Fruit fly (Drosophila melanogaster) whole organism, prepupa: Measurements from ENCODE around the gene CG4362.

Source experiments
- CG10631 ChIP-seq: fragments of 200-800 bp; sonication (Bioruptor generic); optimal IDR thresholded peaks from 2 replicates; lab custom pipeline; 2016; ENCODE audit warnings: missing biosample characterization, missing genetic modification characterization
- CG10669 ChIP-seq: fragments of 200-800 bp; sonication (Bioruptor generic); optimal IDR thresholded peaks from 3 replicates; lab custom pipeline; 2018; ENCODE audit warnings: missing biosample characterization, mild to moderate bottlenecking, missing genetic modification characterization, moderate library complexity
- CG11294 ChIP-seq: fragments of 200-800 bp; sonication (Bioruptor generic); IDR thresholded peaks from 2 replicates; pipeline ENCODE4 v1.3.6; 2022; ENCODE audit warnings: missing biosample characterization, missing genetic modification characterization
- CG11762 ChIP-seq: fragments of 200-800 bp; sonication (Bioruptor generic); optimal IDR thresholded peaks from 3 replicates; lab custom pipeline; 2016; ENCODE audit warnings: missing biosample characterization, missing genetic modification characterization; ENCODE audit not compliant: insufficient read depth
- CG15336 ChIP-seq: fragments of 200-800 bp; sonication (Bioruptor generic); IDR thresholded peaks from 2 replicates; pipeline ENCODE4 v1.3.6; 2022; ENCODE audit warnings: missing biosample characterization, missing genetic modification characterization
- CG1621 ChIP-seq: fragments of 200-800 bp; sonication (Bioruptor generic); optimal IDR thresholded peaks from 3 replicates; lab custom pipeline; 2018; ENCODE audit warnings: missing biosample characterization, mild to moderate bottlenecking, missing genetic modification characterization
- CG31627 ChIP-seq: fragments of 200-800 bp; sonication (Bioruptor generic); optimal IDR thresholded peaks from 3 replicates; lab custom pipeline; 2016; ENCODE audit warnings: missing biosample characterization, missing genetic modification characterization
- CG32006 ChIP-seq: fragments of 200-800 bp; sonication (Bioruptor generic); optimal IDR thresholded peaks from 3 replicates; lab custom pipeline; 2017; ENCODE audit warnings: missing biosample characterization, mild to moderate bottlenecking, missing genetic modification characterization
- CG3919 ChIP-seq: fragments of 200-800 bp; sonication (Bioruptor generic); optimal IDR thresholded peaks from 3 replicates; lab custom pipeline; 2016; ENCODE audit warnings: missing biosample characterization, missing genetic modification characterization
- CG4318 ChIP-seq: fragments of 200-800 bp; sonication (Bioruptor generic); optimal IDR thresholded peaks from 3 replicates; lab custom pipeline; 2017; ENCODE audit warnings: missing biosample characterization, mild to moderate bottlenecking, missing genetic modification characterization
- CG6276 ChIP-seq: fragments of 200-800 bp; sonication (Bioruptor generic); optimal IDR thresholded peaks from 2 replicates; lab custom pipeline; 2017; ENCODE audit warnings: missing biosample characterization, mild to moderate bottlenecking, missing genetic modification characterization
- CG6808 ChIP-seq: fragments of 200-800 bp; sonication (Bioruptor generic); optimal IDR thresholded peaks from 3 replicates; lab custom pipeline; 2017; ENCODE audit warnings: missing biosample characterization, missing genetic modification characterization, mild to moderate bottlenecking, moderate library complexity, missing genetic modification reagents
- CG7368 ChIP-seq: fragments of 200-800 bp; sonication (Bioruptor generic); optimal IDR thresholded peaks from 3 replicates; lab custom pipeline; 2016; ENCODE audit warnings: missing biosample characterization, missing genetic modification characterization
- CG8119 ChIP-seq: fragments of 200-800 bp; sonication (Bioruptor generic); IDR thresholded peaks from 3 replicates; pipeline ENCODE4 v1.3.6; 2022; ENCODE audit warnings: missing biosample characterization, missing genetic modification characterization
- CG8632 ChIP-seq: fragments of 200-800 bp; sonication (Bioruptor generic); optimal IDR thresholded peaks from 3 replicates; lab custom pipeline; 2016; ENCODE audit warnings: missing biosample characterization, missing genetic modification characterization
- CG9139 ChIP-seq: fragments of 200-800 bp; sonication (Bioruptor generic); optimal IDR thresholded peaks from 3 replicates; lab custom pipeline; 2017; ENCODE audit warnings: missing biosample characterization, mild to moderate bottlenecking, missing genetic modification characterization
- Ets21C ChIP-seq: fragments of 200-800 bp; sonication (Bioruptor generic); optimal IDR thresholded peaks from 3 replicates; lab custom pipeline; 2016; ENCODE audit warnings: missing biosample characterization, missing genetic modification characterization
- Gug ChIP-seq: fragments of 200-800 bp; sonication (Bioruptor generic); IDR thresholded peaks from 2 replicates; pipeline ENCODE4 v1.3.6; 2022; ENCODE audit warnings: missing biosample characterization, missing genetic modification characterization
- Hr38 ChIP-seq: sonication (Bioruptor generic); optimal IDR thresholded peaks from 2 replicates; lab custom pipeline; 2016; ENCODE audit warnings: missing biosample characterization, missing genetic modification characterization
- Hr39 ChIP-seq: fragments of 200-800 bp; sonication (Bioruptor generic); optimal IDR thresholded peaks from 2 replicates; lab custom pipeline; 2016; ENCODE audit warnings: missing biosample characterization, missing genetic modification characterization
- Lpt ChIP-seq: fragments of 200-800 bp; sonication (Bioruptor generic); optimal IDR thresholded peaks from 3 replicates; lab custom pipeline; 2016; ENCODE audit warnings: missing biosample characterization, missing genetic modification characterization
- Met ChIP-seq: fragments of 200-800 bp; sonication (Bioruptor generic); optimal IDR thresholded peaks from 3 replicates; lab custom pipeline; 2016; ENCODE audit warnings: missing biosample characterization, missing genetic modification characterization
- Sox102F ChIP-seq: fragments of 200-800 bp; sonication (Bioruptor generic); optimal IDR thresholded peaks from 2 replicates; lab custom pipeline; 2016; ENCODE audit warnings: missing biosample characterization, mild to moderate bottlenecking, missing genetic modification characterization
- Sox14 ChIP-seq: fragments of 200-800 bp; sonication (Bioruptor generic); optimal IDR thresholded peaks from 3 replicates; lab custom pipeline; 2016; ENCODE audit warnings: missing biosample characterization, missing genetic modification characterization
- acj6 ChIP-seq: fragments of 200-800 bp; sonication (Bioruptor generic); optimal IDR thresholded peaks from 3 replicates; lab custom pipeline; 2016; ENCODE audit warnings: missing biosample characterization, missing genetic modification characterization
- cyc ChIP-seq: fragments of 200-800 bp; sonication (Bioruptor generic); optimal IDR thresholded peaks from 3 replicates; lab custom pipeline; 2016; ENCODE audit warnings: missing biosample characterization, missing genetic modification characterization
- dsx ChIP-seq: fragments of 200-800 bp; optimal IDR thresholded peaks from 3 replicates; lab custom pipeline; 2019; ENCODE audit warnings: missing biosample characterization, mild to moderate bottlenecking, missing genetic modification characterization, moderate library complexity; ENCODE audit not compliant: poor library complexity, severe bottlenecking
- fd59A ChIP-seq: fragments of 200-800 bp; sonication (Bioruptor generic); optimal IDR thresholded peaks from 2 replicates; lab custom pipeline; 2017; ENCODE audit warnings: missing biosample characterization, mild to moderate bottlenecking, missing genetic modification characterization, missing genetic modification reagents
- fkh ChIP-seq: fragments of 200-800 bp; sonication (Bioruptor generic); optimal IDR thresholded peaks from 3 replicates; lab custom pipeline; 2017; ENCODE audit warnings: missing biosample characterization, mild to moderate bottlenecking, missing genetic modification characterization, moderate library complexity
- net ChIP-seq: fragments of 200-800 bp; sonication (Bioruptor generic); optimal IDR thresholded peaks from 3 replicates; lab custom pipeline; 2016; ENCODE audit warnings: missing biosample characterization, missing genetic modification characterization
- pdm3 ChIP-seq: fragments of 200-800 bp; sonication (Bioruptor generic); optimal IDR thresholded peaks from 3 replicates; lab custom pipeline; 2016; ENCODE audit warnings: missing biosample characterization, missing genetic modification characterization
- salr ChIP-seq, 2 experiments: fragments of 200-800 bp; sonication (Bioruptor generic); optimal IDR thresholded peaks; 3 replicates each; lab custom pipeline; 2016 to 2018; ENCODE audit warnings: missing biosample characterization in 2 of 2, missing genetic modification characterization in 2 of 2, mild to moderate bottlenecking in 1 of 2
- ss ChIP-seq, 2 experiments: fragments of 200-800 bp; sonication (Bioruptor generic); optimal IDR thresholded peaks; 2 replicates in 1 of 2; 3 replicates in 1 of 2; lab custom pipeline; 2017 to 2018; ENCODE audit warnings: mild to moderate bottlenecking in 2 of 2, missing biosample characterization in 2 of 2, missing genetic modification characterization in 2 of 2, moderate library complexity in 1 of 2
- svp ChIP-seq: fragments of 200-800 bp; sonication (Bioruptor generic); peaks from one replicate; lab custom pipeline; 2016; ENCODE audit warnings: missing biosample characterization, missing genetic modification characterization
- vri ChIP-seq: fragments of 200-800 bp; sonication (Bioruptor generic); optimal IDR thresholded peaks from 3 replicates; lab custom pipeline; 2016; ENCODE audit warnings: missing biosample characterization, mild to moderate bottlenecking, missing genetic modification characterization

The CG4362 gene

DNA sequence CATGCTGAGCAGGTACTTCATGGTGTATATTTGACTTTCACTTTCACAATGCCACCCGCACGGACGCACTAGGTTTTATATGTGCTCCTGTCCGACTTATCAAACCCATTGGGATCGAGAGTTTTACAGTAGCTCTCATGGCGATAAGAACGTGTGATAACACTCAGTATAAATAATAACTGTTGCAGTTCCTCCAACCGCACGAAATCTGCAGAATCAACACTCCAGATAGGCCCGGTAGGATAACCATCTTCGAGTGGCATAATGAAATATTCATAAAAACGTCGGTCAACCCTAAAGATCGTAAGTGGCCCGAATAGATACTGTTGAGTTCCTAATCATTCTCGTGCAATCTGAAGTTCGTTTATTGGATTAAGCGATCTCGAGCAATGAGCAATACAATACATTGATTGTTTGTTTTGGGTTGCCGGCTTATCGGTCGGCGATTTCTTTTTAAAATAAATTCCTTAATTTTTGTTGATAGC is at the start of gene CG4362:
Gene CG4362, minus strand, starts transcription at position 51 of the 485 bp plus-strand sequence.
- TF ChIP-seq CG6808 (GFP tag; lab: Kevin White, UChicago) (no peak), CG4318 (GFP tag; lab: Kevin White, UChicago) (no peak), CG15336 (GFP tag; lab: Robert Waterston, UW) (no peak), svp (GFP tag; lab: Kevin White, UChicago) (peak; percentile 84), vri (GFP tag; lab: Kevin White, UChicago) (peak; percentile 83)

DNA sequence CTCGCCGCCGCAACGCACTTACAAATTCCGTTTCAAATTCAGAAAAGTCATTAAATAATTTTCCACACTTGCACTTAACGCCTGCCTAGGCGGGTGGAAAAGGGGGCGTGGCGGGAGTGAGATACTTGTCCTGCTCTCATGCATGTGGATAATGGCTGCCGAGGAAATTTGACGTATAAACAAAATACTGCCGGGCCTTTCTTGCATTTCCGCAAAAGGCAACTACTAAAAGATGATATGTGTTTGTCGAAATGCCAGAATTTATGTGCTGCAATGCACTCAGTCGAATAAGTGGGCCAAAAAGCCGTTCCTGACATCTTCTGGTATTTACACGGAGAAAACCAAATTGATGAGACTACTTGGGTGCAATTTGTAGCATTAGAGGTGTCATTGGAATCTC is 42.9 kb upstream of the CG4362 start:
- no peak for TF ChIP-seq CG9139
- no peak for TF ChIP-seq dsx (GFP tag; lab: Kevin White, UChicago)
- TF ChIP-seq salr (GFP tag; optimal IDR thresholded peaks at IDR 0.05; lab: Kevin White, UChicago): no peak
- TF ChIP-seq Hr38 (GFP tag; lab: Kevin White, UChicago): no peak
- no peak for TF ChIP-seq Sox102F (GFP tag; lab: Kevin White, UChicago)
- TF ChIP-seq CG11762 (GFP tag; lab: Kevin White, UChicago): no peak
- TF ChIP-seq pdm3: no peak
- no peak for TF ChIP-seq CG1621 (tag; lab: Kevin White, UChicago)
- no peak for TF ChIP-seq Hr39 (GFP tag; lab: Kevin White, UChicago)
- TF ChIP-seq CG11294 (GFP tag; lab: Robert Waterston, UW): no peak
- TF ChIP-seq net (GFP tag; lab: Kevin White, UChicago): no peak
- TF ChIP-seq Sox14: no peak
- TF ChIP-seq CG6808 (GFP tag; lab: Kevin White, UChicago): no peak
- TF ChIP-seq CG32006: no peak

DNA sequence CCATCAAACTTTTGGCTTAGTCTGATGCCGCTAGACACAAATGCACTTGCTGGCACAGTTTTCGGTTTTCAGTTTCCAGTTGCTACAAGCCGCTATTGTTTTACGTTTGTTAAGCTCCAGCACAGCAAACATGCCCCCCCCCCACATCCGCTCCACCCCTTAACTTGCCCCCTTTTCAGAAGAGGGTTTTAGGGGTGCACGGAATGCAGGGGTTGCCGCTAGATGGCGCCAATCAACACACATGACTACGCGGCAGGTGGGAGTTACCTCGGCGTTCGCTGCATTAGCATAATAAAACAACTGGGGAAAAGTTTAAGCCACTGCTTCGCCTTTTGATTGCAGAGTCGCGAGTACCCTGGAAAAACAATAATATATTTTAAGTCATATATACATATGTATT is 39.6 kb upstream of the CG4362 start:
- TF ChIP-seq Gug (no peak), svp (GFP tag; lab: Kevin White, UChicago) (peak; percentile 36)

DNA sequence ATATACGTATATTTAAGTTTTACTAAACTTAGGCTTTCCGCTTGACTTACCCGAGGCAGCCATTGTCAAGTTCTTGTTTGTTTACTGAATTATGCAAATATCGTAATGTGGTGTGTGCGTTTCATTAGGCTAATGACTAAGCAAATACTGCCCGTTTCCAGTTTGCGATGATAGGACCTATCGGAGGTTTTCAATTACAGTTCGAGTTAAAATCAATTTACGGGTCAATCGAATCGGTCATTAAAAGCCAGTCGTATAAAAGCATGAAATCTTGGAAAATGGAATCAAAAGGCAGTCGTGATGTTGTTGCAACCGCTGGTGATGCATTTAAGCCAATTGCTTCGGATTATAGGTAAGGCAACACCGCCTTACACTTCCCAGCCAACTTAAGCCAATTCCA is 31.3 kb upstream of the CG4362 start, which contains the start of gene Ir92a:
Gene Ir92a, plus strand, starts transcription at position 301 of the 400 bp plus-strand sequence.
- TF ChIP-seq CG6808 (GFP tag; lab: Kevin White, UChicago) (no peak), CG31627 (no peak), ss (GFP tag; optimal IDR thresholded peaks at IDR 0.05; lab: Kevin White, UChicago) (no peak), Gug (no peak), CG9139 (no peak), Met (GFP tag; lab: Kevin White, UChicago) (no peak), CG8632 (GFP tag; lab: Kevin White, UChicago) (no peak), CG10631 (GFP tag; lab: Kevin White, UChicago) (no peak), CG7368 (GFP tag; lab: Kevin White, UChicago) (no peak), dsx (GFP tag; lab: Kevin White, UChicago) (no peak), Sox102F (GFP tag; lab: Kevin White, UChicago) (no peak), CG6276 (GFP tag; lab: Kevin White, UChicago) (no peak), Sox14 (no peak)

DNA sequence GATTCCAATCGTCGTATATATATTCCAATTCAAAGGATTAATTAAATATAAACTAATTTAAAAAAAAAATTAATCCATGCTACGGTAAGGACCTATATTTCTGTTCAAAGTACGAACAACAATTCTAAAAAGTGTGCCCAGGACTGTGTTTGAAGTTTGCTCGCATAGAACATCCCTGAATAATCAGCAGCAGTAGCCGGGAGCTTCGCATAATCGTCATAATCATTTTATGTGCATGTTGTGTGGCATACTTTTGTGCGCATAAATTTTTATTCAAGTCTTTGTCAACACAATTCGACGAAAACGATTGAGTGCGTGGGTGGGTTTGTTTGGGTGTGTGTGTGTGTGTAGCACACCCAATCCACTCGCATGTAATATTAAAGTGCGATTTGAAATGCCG is 25.4 kb upstream of the CG4362 start:
- TF ChIP-seq CG10669 (GFP tag; lab: Kevin White, UChicago): no peak
- TF ChIP-seq net (GFP tag; lab: Kevin White, UChicago): no peak
- no peak for TF ChIP-seq Sox14
- no peak for TF ChIP-seq CG3919
- no peak for TF ChIP-seq Lpt (GFP tag; lab: Kevin White, UChicago)
- TF ChIP-seq CG7368 (GFP tag; lab: Kevin White, UChicago): no peak
- no peak for TF ChIP-seq CG11294 (GFP tag; lab: Robert Waterston, UW)
- no peak for TF ChIP-seq Ets21C (GFP tag; lab: Kevin White, UChicago)
- TF ChIP-seq fd59A (GFP tag; lab: Kevin White, UChicago): no peak
- no peak for TF ChIP-seq CG32006
- no peak for TF ChIP-seq CG8119 (GFP tag; lab: Robert Waterston, UW)
- no peak for TF ChIP-seq CG15336 (GFP tag; lab: Robert Waterston, UW)
- TF ChIP-seq fkh: no peak
- TF ChIP-seq CG31627: no peak
- no peak for TF ChIP-seq acj6 (GFP tag; lab: Kevin White, UChicago)
- no peak for TF ChIP-seq cyc (GFP tag; lab: Kevin White, UChicago)
